Worm (Caenorhabditis elegans) whole organism, L1 larva: Measurements from ENCODE around the gene T22F3.11.
"Not testable (repeated sequence)": the region's sequence is repeated elsewhere in the genome, so short reads cannot be mapped to it uniquely, and the experiment has no call there.

Source experiments
- F16B12.6 ChIP-seq: fragments of 150-350 bp; optimal IDR thresholded peaks from 2 replicates; lab custom pipeline; 2014; ENCODE audit warnings: missing biosample characterization, missing genetic modification characterization
- alr-1 ChIP-seq: fragments of 200-800 bp; sonication (Bioruptor generic); optimal IDR thresholded peaks from 2 replicates; lab custom pipeline; 2018; ENCODE audit warnings: borderline replicate concordance, mild to moderate bottlenecking, missing genetic modification characterization, missing compliant biosample characterization
- egl-27 ChIP-seq, 2 experiments: fragments of 150-350 bp in 1 of 2; sonication (generic microtip); optimal IDR thresholded peaks; 3 replicates each; lab custom pipeline; 2017 to 2018; ENCODE audit warnings: missing biosample characterization in 2 of 2, missing genetic modification characterization in 2 of 2, missing genetic modification reagents in 2 of 2
- fkh-8 ChIP-seq: sonication (generic microtip); optimal IDR thresholded peaks from 2 replicates; lab custom pipeline; 2016; ENCODE audit warnings: mild to moderate bottlenecking, missing genetic modification characterization, missing compliant biosample characterization
- lir-3 ChIP-seq: sonication (generic microtip); optimal IDR thresholded peaks from 2 replicates; lab custom pipeline; 2016; ENCODE audit warnings: mild to moderate bottlenecking, missing genetic modification characterization, moderate library complexity, missing compliant biosample characterization; ENCODE audit not compliant: poor library complexity
- snpc-4 ChIP-seq: fragments of 150-350 bp; optimal IDR thresholded peaks from 2 replicates; lab custom pipeline; 2014; ENCODE audit warnings: missing biosample characterization, missing genetic modification characterization
- swsn-7 ChIP-seq: sonication (generic microtip); optimal IDR thresholded peaks from 2 replicates; lab custom pipeline; 2016; ENCODE audit warnings: missing genetic modification characterization, missing compliant biosample characterization
- vab-15 ChIP-seq: sonication (generic microtip); optimal IDR thresholded peaks from 2 replicates; lab custom pipeline; 2017; ENCODE audit warnings: missing genotype, mild to moderate bottlenecking, missing genetic modification characterization, missing compliant biosample characterization
- zip-4 ChIP-seq: fragments of 200-800 bp; sonication (Bioruptor generic); optimal IDR thresholded peaks from 2 replicates; lab custom pipeline; 2018; ENCODE audit warnings: mild to moderate bottlenecking, missing genetic modification characterization, moderate library complexity, missing compliant biosample characterization

Gene T22F3.11

DNA sequence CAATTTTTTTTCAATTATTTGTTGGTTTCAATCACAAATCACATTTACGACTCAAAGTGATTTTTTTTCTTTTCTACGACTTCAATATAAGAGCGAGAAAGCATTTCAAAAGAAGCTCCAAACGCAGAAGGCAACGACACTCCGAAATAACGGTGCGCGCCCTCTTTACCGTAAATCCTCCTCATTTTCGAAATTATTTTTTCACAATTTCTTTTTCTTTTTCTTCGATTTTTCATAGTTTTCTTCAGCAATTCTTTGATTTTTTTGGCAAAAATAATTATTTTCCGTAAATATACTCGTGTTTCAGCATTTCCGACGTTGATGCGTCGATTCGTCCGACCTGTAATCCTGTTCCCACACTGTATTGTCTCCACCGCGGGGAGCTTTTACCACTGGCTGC, 43.7 kb downstream of the T22F3.11 start, which contains the start of gene F40C5.2:
Gene F40C5.2, plus strand, starts transcription at position 301 of the 400 bp plus-strand sequence.
- TF ChIP-seq egl-27 (tag; optimal IDR thresholded peaks at IDR 0.05; lab: Kevin White, UChicago); vab-15; zip-4: not testable (repeated sequence)
- TF ChIP-seq, all 84 proteins: peak for 0; not testable (repeated sequence) for 84

DNA sequence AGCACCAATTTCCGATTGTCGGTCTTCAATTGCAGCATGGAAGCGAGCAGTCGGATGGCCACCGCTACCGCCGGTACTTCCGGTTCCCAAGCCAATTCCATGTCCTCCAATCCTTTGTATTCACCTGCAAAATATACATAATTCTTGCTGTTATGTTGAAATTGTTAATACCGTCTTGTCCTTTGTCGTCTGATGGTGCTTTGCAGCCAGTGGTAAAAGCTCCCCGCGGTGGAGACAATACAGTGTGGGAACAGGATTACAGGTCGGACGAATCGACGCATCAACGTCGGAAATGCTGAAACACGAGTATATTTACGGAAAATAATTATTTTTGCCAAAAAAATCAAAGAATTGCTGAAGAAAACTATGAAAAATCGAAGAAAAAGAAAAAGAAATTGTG, 50.0 kb downstream of the T22F3.11 start, which contains the start of gene T24A6.17:
Gene T24A6.17, minus strand, starts transcription at position 101 of the 400 bp plus-strand sequence.
- not testable (repeated sequence) for TF ChIP-seq swsn-7 (tag; lab: Kevin White, UChicago); snpc-4; fkh-8 (tag; lab: Kevin White, UChicago)

ce11 chrV:3562824-3563223, 51.5 kb downstream of the T22F3.11 start, which contains the start of gene T24A6.16:
Gene T24A6.16 (minus strand): TSS chrV:3562924.
- not testable (repeated sequence) for TF ChIP-seq lir-3 (tag; lab: Kevin White, UChicago); alr-1; F16B12.6
- TF ChIP-seq, all 84 proteins: peak for 0; not testable (repeated sequence) for 84
